Worm (Caenorhabditis elegans) whole organism, young adult: ENCODE results near the gene C02F5.3.

ENCODE experiments used
- bed-2 ChIP-seq: fragments of 200-800 bp; sonication (Bioruptor generic); IDR thresholded peaks from 2 replicates; pipeline ENCODE4 v1.3.6; 2022; ENCODE audit warnings: missing genetic modification reagents, missing genetic modification characterization, missing compliant biosample characterization
- him-1 ChIP-seq: sonication (generic microtip); optimal IDR thresholded peaks from 2 replicates; lab custom pipeline; 2016; ENCODE audit warnings: missing genotype, missing genetic modification reagents, missing genetic modification characterization, missing compliant biosample characterization
- hlh-12 ChIP-seq: sonication (generic microtip); optimal IDR thresholded peaks from 2 replicates; lab custom pipeline; 2016; ENCODE audit warnings: missing genetic modification characterization, missing compliant biosample characterization
- madf-3 ChIP-seq: fragments of 200-800 bp; sonication (Bioruptor generic); IDR thresholded peaks from 2 replicates; pipeline ENCODE4 v1.3.6; 2022; ENCODE audit warnings: missing genetic modification reagents, missing genetic modification characterization, missing compliant biosample characterization
- snpc-4 ChIP-seq, 5 experiments: fragments of 150-350 bp in 1 of 5; sonication (generic microtip) in 4 of 5; optimal IDR thresholded peaks; 2 replicates each; lab custom pipeline; 2014 to 2018; ENCODE audit warnings: missing genetic modification characterization in 5 of 5, missing biosample characterization in 3 of 5, antibody characterized with exemption in 2 of 5, mild to moderate bottlenecking in 2 of 5, missing compliant biosample characterization in 2 of 5, missing genotype in 2 of 5, moderate library complexity in 2 of 5, missing genetic modification reagents in 1 of 5
- tlf-1 ChIP-seq: fragments of 200-800 bp; sonication (Bioruptor generic); optimal IDR thresholded peaks from 2 replicates; lab custom pipeline; 2018; ENCODE audit warnings: mild to moderate bottlenecking, missing genetic modification characterization, missing compliant biosample characterization

ce11 chrIII:8228916-8229315 lies 16.8 kb upstream of the C02F5.3 start:
- TF ChIP-seq bed-2 (GFP tag; lab: Robert Waterston, UW) (no peak), tlf-1 (no peak), madf-3 (no peak), hlh-12 (no peak), snpc-4 (GFP tag; optimal IDR thresholded peaks at IDR 0.05; lab: Kevin White, UChicago) (no peak), snpc-4 (tag; optimal IDR thresholded peaks at IDR 0.05; lab: Kevin White, UChicago) (no peak), him-1 (tag; lab: Kevin White, UChicago) (no peak)
